Fruit fly (Drosophila melanogaster) whole organism, wandering third instar larva: Measurements from ENCODE around the gene Ucp4A.

Experiments
- N ChIP-seq: fragments of >200 bp; optimal IDR thresholded peaks from 2 replicates; lab custom pipeline; 2018; ENCODE audit warnings: missing biosample characterization, missing external identifiers, missing genetic modification characterization
- OdsH ChIP-seq: fragments of 200-800 bp; sonication (Bioruptor generic); optimal IDR thresholded peaks from 2 replicates; lab custom pipeline; 2016; ENCODE audit warnings: missing biosample characterization, mild to moderate bottlenecking, missing genetic modification characterization
- foxo ChIP-seq, 2 experiments: fragments of 200-800 bp; sonication (Bioruptor generic); optimal IDR thresholded peaks; 2 replicates in 1 of 2; 3 replicates in 1 of 2; lab custom pipeline; 2016 to 2017; ENCODE audit warnings: missing biosample characterization in 2 of 2, missing genetic modification characterization in 2 of 2
- h ChIP-seq: fragments of 200-800 bp; sonication (Bioruptor generic); optimal IDR thresholded peaks from 3 replicates; lab custom pipeline; 2016; ENCODE audit warnings: missing biosample characterization, mild to moderate bottlenecking, missing genetic modification characterization
- jim ChIP-seq: fragments of 175-275, 200-325 bp; sonication (Bioruptor generic); optimal IDR thresholded peaks from 2 replicates; lab custom pipeline; 2016; ENCODE audit warnings: missing biosample characterization, mild to moderate bottlenecking, missing genetic modification characterization
- pan ChIP-seq: fragments of >200 bp; optimal IDR thresholded peaks from 2 replicates; lab custom pipeline; 2017
- psq ChIP-seq: fragments of 200-800 bp; sonication (Bioruptor generic); optimal IDR thresholded peaks from 3 replicates; lab custom pipeline; 2017; ENCODE audit warnings: missing biosample characterization, mild to moderate bottlenecking, missing genetic modification characterization, moderate library complexity
- rgr ChIP-seq: fragments of 200-800 bp; sonication (Bioruptor generic); optimal IDR thresholded peaks from 3 replicates; lab custom pipeline; 2016; ENCODE audit warnings: missing biosample characterization, mild to moderate bottlenecking, missing genetic modification characterization

dm6 chrX:17875014-17875589 lies 30.4 kb downstream of the Ucp4A start:
- TF ChIP-seq pan (lab: Kevin White, UChicago) (no peak), N (GFP tag; lab: Kevin White, UChicago) (no peak), foxo (GFP tag; optimal IDR thresholded peaks at IDR 0.05; lab: Kevin White, UChicago) (peak in 1 of 2 experiments; percentile 49), h (peak; percentile 2), rgr (no peak), jim (no peak), OdsH (GFP tag; lab: Kevin White, UChicago) (no peak), psq (GFP tag; lab: Kevin White, UChicago) (peak; percentile 27)
